Fruit fly (Drosophila melanogaster): ENCODE measurements around the gene CG12990.

DNA sequence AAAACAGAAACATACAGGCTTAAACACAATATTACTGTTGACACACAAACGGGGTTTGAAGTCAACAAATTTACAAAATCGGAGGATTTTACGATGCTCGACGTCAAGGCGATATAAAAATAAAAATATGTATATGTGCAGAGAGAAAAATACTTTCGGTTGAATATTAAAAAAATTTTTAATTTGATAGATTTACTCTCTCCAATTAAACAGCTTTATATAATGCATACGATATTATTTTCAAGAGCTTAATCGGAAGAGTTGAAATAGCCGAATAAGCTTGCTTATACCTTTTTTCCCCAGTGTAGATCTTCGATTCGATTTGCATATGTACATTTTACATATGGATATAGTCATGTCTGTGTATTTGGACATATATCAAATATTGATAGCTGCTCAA is 24.9 kb upstream of the CG12990 start:
- TF ChIP-seq Clk (GFP tag; optimal IDR thresholded peaks at IDR 0.05) = no peak
- no peak for TF ChIP-seq CG11617 (GFP tag; optimal IDR thresholded peaks at IDR 0.05)
- no peak for TF ChIP-seq Mnt (GFP tag; optimal IDR thresholded peaks at IDR 0.05)
- TF ChIP-seq Crg-1 (GFP tag; optimal IDR thresholded peaks at IDR 0.05) = no peak
- no peak for TF ChIP-seq cnc (optimal IDR thresholded peaks at IDR 0.05)
- no peak for TF ChIP-seq bab1 (GFP tag; optimal IDR thresholded peaks at IDR 0.05)
- TF ChIP-seq CG7045 (GFP tag; optimal IDR thresholded peaks at IDR 0.05) = no peak
- TF ChIP-seq CG1620 (GFP tag; optimal IDR thresholded peaks at IDR 0.05) = no peak
- no peak for TF ChIP-seq Hr96 (GFP tag; optimal IDR thresholded peaks at IDR 0.05)

Data from whole organism, adult.